Fruit fly (Drosophila melanogaster): Measurements from ENCODE around the gene Apc2.

Apc2 gene

DNA sequence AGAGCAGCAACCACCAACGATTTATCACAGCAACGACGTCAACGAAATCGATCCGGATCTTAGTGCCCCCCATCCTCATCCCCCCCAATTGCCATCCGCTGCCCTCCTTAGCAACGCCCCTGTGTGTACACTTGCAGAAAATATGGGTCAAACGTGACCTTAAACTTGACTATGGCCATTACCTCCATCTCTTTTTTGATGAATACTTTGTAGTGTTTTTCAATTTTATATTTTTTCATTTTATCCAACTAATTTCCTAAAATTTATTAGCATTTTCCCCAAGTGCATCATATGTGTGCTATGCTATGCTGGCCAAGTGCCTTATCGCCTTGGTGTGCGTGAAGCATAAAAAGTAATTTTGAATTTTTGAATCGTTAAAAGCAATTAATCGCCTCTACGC is 20.8 kb upstream of the Apc2 start:
- TF ChIP-seq Dp (GFP tag; optimal IDR thresholded peaks at IDR 0.05) (no peak), CG4360 (GFP tag; IDR thresholded peaks at IDR 0.05) (no peak), usp (GFP tag; optimal IDR thresholded peaks at IDR 0.05) (no peak), sim (GFP tag; IDR thresholded peaks at IDR 0.05) (no peak), D (optimal IDR thresholded peaks at IDR 0.05) (no peak), D (GFP tag; optimal IDR thresholded peaks at IDR 0.05) (peak; percentile 10), prd (optimal IDR thresholded peaks at IDR 0.05) (no peak), prd (GFP tag; IDR thresholded peaks at IDR 0.05) (peak; percentile 38; the same call in 1 of the 3 replicates), CG3838 (GFP tag; optimal IDR thresholded peaks at IDR 0.05) (no peak), CG1602 (GFP tag; optimal IDR thresholded peaks at IDR 0.05) (peak; percentile 3), CG17829 (tag; optimal IDR thresholded peaks at IDR 0.05) (peak; percentile 22), sd (tag; optimal IDR thresholded peaks at IDR 0.05) (no peak), CG3281 (GFP tag; optimal IDR thresholded peaks at IDR 0.05) (no peak), CG7357 (GFP tag; IDR thresholded peaks at IDR 0.05) (no peak), al (GFP tag; IDR thresholded peaks at IDR 0.05) (no peak), sens (GFP tag) (peak; percentile 82), Abd-B (GFP tag; optimal IDR thresholded peaks at IDR 0.05) (no peak), Meics (GFP tag; optimal IDR thresholded peaks at IDR 0.05) (no peak), Gug (GFP tag; IDR thresholded peaks at IDR 0.05) (0 out of 4 replicates have a peak, but pooled peaks have one; percentile 13), MTF-1 (GFP tag; optimal IDR thresholded peaks at IDR 0.05; ENCODE audit: borderline replicate concordance) (no peak), repo (GFP tag; optimal IDR thresholded peaks at IDR 0.05) (no peak), D19A (tag; optimal IDR thresholded peaks at IDR 0.05) (peak; percentile 37), peb (GFP tag; IDR thresholded peaks at IDR 0.05) (no peak), CG12299 (tag; optimal IDR thresholded peaks at IDR 0.05) (no peak), CG9876 (GFP tag; optimal IDR thresholded peaks at IDR 0.05) (no peak), CG10654 (GFP tag; optimal IDR thresholded peaks at IDR 0.05) (no peak), CG17361 (GFP tag; IDR thresholded peaks at IDR 0.05) (no peak), hbn (GFP tag; IDR thresholded peaks at IDR 0.05; ENCODE audit: partially characterized antibody) (no peak), BtbVII (GFP tag; optimal IDR thresholded peaks at IDR 0.05) (no peak), lab (GFP tag; optimal IDR thresholded peaks at IDR 0.05) (peak; percentile 24), CG18476 (GFP tag; optimal IDR thresholded peaks at IDR 0.05) (no peak), tap (tag; optimal IDR thresholded peaks at IDR 0.05) (no peak), Aef1 (GFP tag; IDR thresholded peaks at IDR 0.05) (no peak), CG13424 (tag; optimal IDR thresholded peaks at IDR 0.05) (peak; percentile 33), Drgx (GFP tag; IDR thresholded peaks at IDR 0.05) (peak; percentile 80), aop (GFP tag; IDR thresholded peaks at IDR 0.05) (no peak), nmo (GFP tag; optimal IDR thresholded peaks at IDR 0.05) (peak; percentile 40), unpg (GFP tag; optimal IDR thresholded peaks at IDR 0.05) (peak; percentile 16), Eip74EF (GFP tag; optimal IDR thresholded peaks at IDR 0.05) (no peak), Tbp (GFP tag; optimal IDR thresholded peaks at IDR 0.05) (no peak), jigr1 (GFP tag; IDR thresholded peaks at IDR 0.05) (no peak), Usf (GFP tag; optimal IDR thresholded peaks at IDR 0.05) (no peak), CG11247 (GFP tag; IDR thresholded peaks at IDR 0.05) (0 out of 2 replicates have a peak, but pooled peaks have one; percentile 14), Dad (GFP tag; optimal IDR thresholded peaks at IDR 0.05) (no peak), CG12104 (GFP tag; optimal IDR thresholded peaks at IDR 0.05) (no peak), sisA (GFP tag; IDR thresholded peaks at IDR 0.05) (peak; percentile 60), grau (tag; optimal IDR thresholded peaks at IDR 0.05) (peak; percentile 15), CG31441 (GFP tag; IDR thresholded peaks at IDR 0.05) (peak; percentile 47; the same call in 1 of the 2 replicates), ap (GFP tag; IDR thresholded peaks at IDR 0.05) (peak; percentile 35; the same call in 1 of the 2 replicates), CkIIα-i1 (GFP tag; IDR thresholded peaks at IDR 0.05) (no peak), CG10979 (tag; optimal IDR thresholded peaks at IDR 0.05) (peak; percentile 58), zfh1 (GFP tag; IDR thresholded peaks at IDR 0.05) (peak; percentile 53; the same call in 1 of the 3 replicates), NC2α (GFP tag; optimal IDR thresholded peaks at IDR 0.05) (no peak)

All from whole organism, embryonic.